Worm (Caenorhabditis elegans) whole organism, early embryonic: ENCODE measurements around the gene F25H9.2.

Experiments
- B0310.2 ChIP-seq: sonication (generic microtip); optimal IDR thresholded peaks from 2 replicates; lab custom pipeline; 2016; ENCODE audit warnings: mild to moderate bottlenecking, missing genetic modification characterization, missing compliant biosample characterization
- ama-1 ChIP-seq: fragments of 150-350 bp; optimal IDR thresholded peaks from 2 replicates; lab custom pipeline; 2014
- ceh-13 ChIP-seq: fragments of 200-800 bp; sonication (Bioruptor generic); optimal IDR thresholded peaks from 2 replicates; lab custom pipeline; 2018; ENCODE audit warnings: mild to moderate bottlenecking, missing genetic modification characterization, missing compliant biosample characterization
- flt-1 ChIP-seq: fragments of 200-800 bp; sonication (Bioruptor generic); IDR thresholded peaks from 2 replicates; pipeline ENCODE4 v1.3.6; 2022; ENCODE audit warnings: missing genetic modification characterization, missing compliant biosample characterization
- hmbx-1 ChIP-seq: sonication (generic microtip); optimal IDR thresholded peaks from 2 replicates; lab custom pipeline; 2016; ENCODE audit warnings: mild to moderate bottlenecking, missing genetic modification characterization, missing compliant biosample characterization
- scrt-1 ChIP-seq: fragments of 200-800 bp; sonication (Bioruptor generic); IDR thresholded peaks from 2 replicates; pipeline ENCODE4 v1.3.6; 2022; ENCODE audit warnings: missing genetic modification characterization, missing compliant biosample characterization
- tbx-37 ChIP-seq: fragments of 200-800 bp; sonication (Bioruptor generic); conservative IDR thresholded peaks from 2 replicates; pipeline ENCODE4 v1.3.6; 2022; ENCODE audit warnings: missing genetic modification reagents, missing genetic modification characterization, missing compliant biosample characterization
- tra-4 ChIP-seq: sonication (generic microtip); optimal IDR thresholded peaks from 2 replicates; lab custom pipeline; 2017; ENCODE audit warnings: missing genetic modification characterization, missing compliant biosample characterization

DNA sequence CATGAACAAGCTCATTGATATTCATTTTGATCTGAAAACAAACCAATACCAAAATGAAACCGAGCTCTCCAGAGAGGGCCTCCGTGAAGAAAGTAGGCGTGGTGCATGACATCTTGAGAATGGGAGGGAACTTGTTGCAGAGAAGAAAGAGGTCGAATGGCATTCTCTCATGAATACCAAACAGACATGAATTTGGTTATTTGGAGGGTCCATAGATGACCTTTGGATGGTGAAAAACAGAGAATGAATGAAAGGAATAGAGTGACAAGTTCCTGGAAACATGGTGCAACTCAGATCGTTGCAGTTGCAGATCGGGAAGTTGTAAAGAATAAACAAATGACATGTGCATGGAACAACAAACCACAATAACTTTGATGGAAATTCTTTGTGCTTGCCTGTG is 18.5 kb downstream of the F25H9.2 start, which contains the start of gene T10G3.8:
- TF ChIP-seq ama-1 (lab: Kevin White, UChicago) (no peak), ceh-13 (GFP tag; lab: Kevin White, UChicago) (no peak), scrt-1 (GFP tag; lab: Robert Waterston, UW) (no peak), tbx-37 (GFP tag; lab: Robert Waterston, UW) (no peak), hmbx-1 (tag; lab: Kevin White, UChicago) (no peak), flt-1 (GFP tag; lab: Robert Waterston, UW) (no peak), B0310.2 (tag; lab: Kevin White, UChicago) (no peak), tra-4 (tag; lab: Kevin White, UChicago) (no peak)
